Fruit fly (Drosophila melanogaster) whole organism, embryonic: ENCODE data around the gene Neurochondrin.

Experiments
- Blimp-1 ChIP-seq: fragments of 200-800 bp; sonication (Bioruptor generic); optimal IDR thresholded peaks from 3 replicates; lab custom pipeline; 2018; ENCODE audit warnings: missing biosample characterization, missing genetic modification characterization, mild to moderate bottlenecking, moderate library complexity, missing genetic modification reagents
- CG10431 ChIP-seq: fragments of 200-800 bp; sonication (Bioruptor generic); optimal IDR thresholded peaks from 3 replicates; lab custom pipeline; 2018; ENCODE audit warnings: missing biosample characterization, mild to moderate bottlenecking, missing genetic modification characterization
- CG10565 ChIP-seq: fragments of 200-800 bp; sonication (Bioruptor generic); optimal IDR thresholded peaks from 3 replicates; lab custom pipeline; 2016; ENCODE audit warnings: missing biosample characterization, mild to moderate bottlenecking, missing genetic modification characterization
- CG10979 ChIP-seq: fragments of 200-800 bp; sonication (Bioruptor generic); optimal IDR thresholded peaks from 2 replicates; lab custom pipeline; 2018; ENCODE audit warnings: missing biosample characterization, mild to moderate bottlenecking, missing genetic modification characterization, moderate library complexity
- CG11456 ChIP-seq: fragments of 200-800 bp; sonication (Bioruptor generic); IDR thresholded peaks from 3 replicates; pipeline ENCODE4 v1.3.6; 2022; ENCODE audit warnings: missing biosample characterization, missing genetic modification characterization
- CG12219 ChIP-seq: fragments of 200-800 bp; sonication (Bioruptor generic); optimal IDR thresholded peaks from 3 replicates; lab custom pipeline; 2018; ENCODE audit warnings: missing biosample characterization, mild to moderate bottlenecking, missing genetic modification characterization
- CG12299 ChIP-seq: fragments of 200-800 bp; sonication (Bioruptor generic); optimal IDR thresholded peaks from 2 replicates; lab custom pipeline; 2018; ENCODE audit warnings: missing biosample characterization, mild to moderate bottlenecking, missing genetic modification characterization
- CG13287 ChIP-seq: fragments of 200-800 bp; sonication (Bioruptor generic); IDR thresholded peaks from 2 replicates; pipeline ENCODE4 v1.3.6; 2022; ENCODE audit warnings: missing biosample characterization, missing genetic modification characterization; ENCODE audit not compliant: partially characterized antibody
- CG14710 ChIP-seq: fragments of 200-800 bp; sonication (Bioruptor generic); optimal IDR thresholded peaks from 3 replicates; lab custom pipeline; 2019; ENCODE audit warnings: missing biosample characterization, mild to moderate bottlenecking, missing genetic modification characterization, moderate library complexity
- CG1602 ChIP-seq: fragments of 200-800 bp; sonication (Bioruptor generic); optimal IDR thresholded peaks from 3 replicates; lab custom pipeline; 2016; ENCODE audit warnings: missing biosample characterization, missing genetic modification characterization
- CG16813 ChIP-seq: fragments of 200-800 bp; sonication (Bioruptor generic); IDR thresholded peaks from 3 replicates; pipeline ENCODE4 v1.3.6; 2022; ENCODE audit warnings: missing biosample characterization, missing genetic modification characterization; ENCODE audit not compliant: partially characterized antibody
- CG17802 ChIP-seq: fragments of 200-800 bp; sonication (Bioruptor generic); optimal IDR thresholded peaks from 2 replicates; lab custom pipeline; 2018; ENCODE audit warnings: missing biosample characterization, mild to moderate bottlenecking, missing genetic modification characterization, moderate library complexity
- CG2678 ChIP-seq: fragments of 200-800 bp; sonication (Bioruptor generic); optimal IDR thresholded peaks from 3 replicates; lab custom pipeline; 2019; ENCODE audit warnings: missing biosample characterization, mild to moderate bottlenecking, missing genetic modification characterization, moderate library complexity
- CG3163 ChIP-seq: fragments of 200-800 bp; sonication (Bioruptor generic); optimal IDR thresholded peaks from 3 replicates; lab custom pipeline; 2016; ENCODE audit warnings: missing biosample characterization, missing genetic modification characterization
- CG3847 ChIP-seq: fragments of 200-800 bp; sonication (Bioruptor generic); IDR thresholded peaks from 2 replicates; pipeline ENCODE4 v1.3.6; 2022; ENCODE audit warnings: missing biosample characterization, missing genetic modification characterization
- CG4404 ChIP-seq: fragments of 200-800 bp; sonication (Bioruptor generic); IDR thresholded peaks from 2 replicates; pipeline ENCODE4 v1.3.6; 2022; ENCODE audit warnings: missing biosample characterization, missing genetic modification characterization
- CG4730 ChIP-seq: fragments of 200-800 bp; sonication (Bioruptor generic); IDR thresholded peaks from 2 replicates; pipeline ENCODE4 v1.3.6; 2022; ENCODE audit warnings: missing biosample characterization, missing genetic modification characterization
- CG4854 ChIP-seq: fragments of 200-800 bp; sonication (Bioruptor generic); optimal IDR thresholded peaks from 2 replicates; lab custom pipeline; 2016; ENCODE audit warnings: missing biosample characterization, missing genetic modification characterization, inconsistent platforms
- CG5953 ChIP-seq: fragments of 200-800 bp; sonication (Bioruptor generic); IDR thresholded peaks from 2 replicates; pipeline ENCODE4 v1.3.6; 2022; ENCODE audit warnings: missing biosample characterization, missing genetic modification characterization
- CG7786 ChIP-seq: fragments of 200-800 bp; sonication (Bioruptor generic); optimal IDR thresholded peaks from 2 replicates; lab custom pipeline; 2016; ENCODE audit warnings: missing biosample characterization, missing genetic modification characterization
- CTCF ChIP-seq: fragments of 200-800 bp; sonication (Bioruptor generic); optimal IDR thresholded peaks from 2 replicates; lab custom pipeline; 2017; ENCODE audit warnings: missing biosample characterization, mild to moderate bottlenecking, missing genetic modification characterization, moderate library complexity
- Deaf1 ChIP-seq: fragments of 200-800 bp; optimal IDR thresholded peaks from 3 replicates; lab custom pipeline; 2019; ENCODE audit warnings: missing biosample characterization, mild to moderate bottlenecking, missing genetic modification characterization, moderate library complexity
- Eip74EF ChIP-seq, 2 experiments: fragments of 200-800 bp in 1 of 2; fragments of >200 bp in 1 of 2; sonication (Bioruptor generic) in 1 of 2; optimal IDR thresholded peaks; 2 replicates each; lab custom pipeline; 2017 to 2019; ENCODE audit warnings: missing biosample characterization in 2 of 2, missing genetic modification characterization in 2 of 2, mild to moderate bottlenecking in 1 of 2, moderate library complexity in 1 of 2
- Hr3 ChIP-seq: fragments of 200-800 bp; sonication (Bioruptor generic); optimal IDR thresholded peaks from 3 replicates; lab custom pipeline; 2016; ENCODE audit warnings: missing biosample characterization, missing genetic modification characterization
- Hr78 ChIP-seq, 2 experiments: fragments of 200-800 bp in 1 of 2; fragments of >200 bp in 1 of 2; sonication (Bioruptor generic) in 1 of 2; optimal IDR thresholded peaks; 2 replicates each; lab custom pipeline; 2017 to 2019; ENCODE audit warnings: missing biosample characterization in 2 of 2, missing genetic modification characterization in 2 of 2, mild to moderate bottlenecking in 1 of 2, moderate library complexity in 1 of 2
- Nf-YC ChIP-seq: fragments of 200-800 bp; optimal IDR thresholded peaks from 3 replicates; lab custom pipeline; 2019; ENCODE audit warnings: missing biosample characterization, mild to moderate bottlenecking, missing genetic modification characterization, moderate library complexity
- Rfx ChIP-seq: fragments of 200-800 bp; sonication (Bioruptor generic); IDR thresholded peaks from 2 replicates; pipeline ENCODE4 v1.3.6; 2022; ENCODE audit warnings: missing biosample characterization, missing genetic modification characterization
- Trl ChIP-seq, 3 experiments: fragments of >200 bp in 2 of 3; fragments of 200-800 bp in 1 of 3; sonication (Bioruptor generic) in 1 of 3; optimal IDR thresholded peaks; 2 replicates in 1 of 3; 3 replicates in 2 of 3; lab custom pipeline; 2016 to 2017; ENCODE audit warnings: missing biosample characterization in 1 of 3, missing genetic modification characterization in 1 of 3
- YL-1 ChIP-seq: fragments of 200-800 bp; sonication (Bioruptor generic); optimal IDR thresholded peaks from 3 replicates; lab custom pipeline; 2017; ENCODE audit warnings: missing biosample characterization, mild to moderate bottlenecking, missing genetic modification characterization
- ab ChIP-seq: fragments of 200-800 bp; sonication (Bioruptor generic); optimal IDR thresholded peaks from 2 replicates; lab custom pipeline; 2016; ENCODE audit warnings: missing biosample characterization, missing genetic modification characterization
- abd-A ChIP-seq: fragments of 200-800 bp; sonication (Bioruptor generic); optimal IDR thresholded peaks from 3 replicates; lab custom pipeline; 2019; ENCODE audit warnings: missing biosample characterization, mild to moderate bottlenecking, missing genetic modification characterization, moderate library complexity
- ash1 ChIP-seq: fragments of 200-800 bp; sonication (Bioruptor generic); optimal IDR thresholded peaks from 2 replicates; lab custom pipeline; 2018; ENCODE audit warnings: missing biosample characterization, mild to moderate bottlenecking, missing genetic modification characterization
- cad ChIP-seq: fragments of >200 bp; optimal IDR thresholded peaks from 2 replicates; lab custom pipeline; 2017; ENCODE audit warnings: missing biosample characterization, missing genetic modification characterization
- caup ChIP-seq: fragments of 200-800 bp; sonication (Bioruptor generic); optimal IDR thresholded peaks from 3 replicates; lab custom pipeline; 2017; ENCODE audit warnings: missing biosample characterization, mild to moderate bottlenecking, missing genetic modification characterization, moderate library complexity; ENCODE audit not compliant: severe bottlenecking
- cg ChIP-seq: fragments of 200-800 bp; sonication (Bioruptor generic); optimal IDR thresholded peaks from 3 replicates; lab custom pipeline; 2019; ENCODE audit warnings: missing biosample characterization, mild to moderate bottlenecking, missing genetic modification characterization, moderate library complexity
- chinmo ChIP-seq: fragments of 200-800 bp; sonication (Bioruptor generic); IDR thresholded peaks from 4 replicates; pipeline ENCODE4 v1.3.6; 2022; ENCODE audit warnings: missing biosample characterization, missing genetic modification characterization; ENCODE audit not compliant: partially characterized antibody
- ci ChIP-seq: fragments of 200-800 bp; sonication (Bioruptor generic); IDR thresholded peaks from 3 replicates; pipeline ENCODE4 v1.3.6; 2022; ENCODE audit warnings: missing biosample characterization, missing genetic modification characterization
- dimm ChIP-seq: fragments of 200-800 bp; sonication (Bioruptor generic); IDR thresholded peaks from 2 replicates; pipeline ENCODE4 v1.3.6; 2022; ENCODE audit warnings: missing biosample characterization, missing genetic modification characterization
- hbn ChIP-seq: fragments of 200-800 bp; sonication (Bioruptor generic); IDR thresholded peaks from 2 replicates; pipeline ENCODE4 v1.3.6; 2022; ENCODE audit warnings: missing biosample characterization, missing genetic modification characterization; ENCODE audit not compliant: partially characterized antibody
- her ChIP-seq: fragments of 200-800 bp; sonication (Bioruptor generic); optimal IDR thresholded peaks from 2 replicates; lab custom pipeline; 2016; ENCODE audit warnings: missing biosample characterization, missing genetic modification characterization
- ken ChIP-seq: fragments of 200-800 bp; sonication (Bioruptor generic); IDR thresholded peaks from 3 replicates; pipeline ENCODE4 v1.3.6; 2022; ENCODE audit warnings: missing biosample characterization, missing genetic modification characterization
- lmd ChIP-seq: fragments of 200-800 bp; sonication (Bioruptor generic); IDR thresholded peaks from 2 replicates; pipeline ENCODE4 v1.3.6; 2022; ENCODE audit warnings: missing biosample characterization, missing genetic modification characterization
- luna ChIP-seq: fragments of 200-800 bp; sonication (Bioruptor generic); optimal IDR thresholded peaks from 2 replicates; lab custom pipeline; 2016; ENCODE audit warnings: missing biosample characterization, missing genetic modification characterization
- maf-S ChIP-seq: fragments of 200-800 bp; sonication (Bioruptor generic); optimal IDR thresholded peaks from 2 replicates; lab custom pipeline; 2016; ENCODE audit warnings: missing biosample characterization, missing genetic modification characterization
- odd ChIP-seq: fragments of 200-800 bp; sonication (Bioruptor generic); optimal IDR thresholded peaks from 2 replicates; lab custom pipeline; 2017; ENCODE audit warnings: missing biosample characterization, mild to moderate bottlenecking, missing genetic modification characterization
- tap ChIP-seq: fragments of 200-800 bp; optimal IDR thresholded peaks from 3 replicates; lab custom pipeline; 2019; ENCODE audit warnings: missing biosample characterization, mild to moderate bottlenecking, missing genetic modification characterization, moderate library complexity
- tna ChIP-seq: fragments of 200-800 bp; sonication (Bioruptor generic); IDR thresholded peaks from 2 replicates; pipeline ENCODE4 v1.3.6; 2022; ENCODE audit warnings: missing biosample characterization, missing genetic modification characterization; ENCODE audit not compliant: partially characterized antibody
- wor ChIP-seq: fragments of 200-800 bp; sonication (Bioruptor generic); IDR thresholded peaks from 2 replicates; pipeline ENCODE4 v1.3.6; 2022; ENCODE audit warnings: missing biosample characterization, missing genetic modification characterization

Neurochondrin gene

dm6 chr3R:6467646-6468350, 439 bp upstream of the Neurochondrin start (continued):
- TF ChIP-seq Hr3 (GFP tag; lab: Kevin White, UChicago) (peak; percentile 62), Rfx (no peak), CG11456 (GFP tag; lab: Robert Waterston, UW) (no peak), caup (GFP tag; lab: Kevin White, UChicago) (no peak), ken (GFP tag; lab: Robert Waterston, UW) (no peak), CG7786 (peak; percentile 11), YL-1 (no peak), dimm (GFP tag; lab: Robert Waterston, UW) (peak; percentile 9; the same call in 1 of the 2 replicates), CG10431 (GFP tag; lab: Kevin White, UChicago) (peak; percentile 36), CG4404 (GFP tag; lab: Robert Waterston, UW) (no peak), tap (tag; lab: Kevin White, UChicago) (no peak), ash1 (GFP tag; lab: Kevin White, UChicago) (no peak), cg (GFP tag; lab: Kevin White, UChicago) (no peak), ci (GFP tag; lab: Robert Waterston, UW) (peak; percentile 54; the same call in 1 of the 3 replicates), maf-S (no peak), lmd (GFP tag; lab: Robert Waterston, UW) (peak; percentile 35), hbn (GFP tag; lab: Robert Waterston, UW) (no peak), CG4854 (GFP tag; lab: Kevin White, UChicago) (no peak), CG16813 (GFP tag; lab: Robert Waterston, UW) (no peak), CG10979 (tag; lab: Kevin White, UChicago) (peak; percentile 23), ab (GFP tag; lab: Kevin White, UChicago) (no peak)

dm6 chr3R:6474430-6474829, 6.2 kb downstream of the Neurochondrin start:
- TF ChIP-seq CG3847 (GFP tag; lab: Robert Waterston, UW) (no peak), CG10565 (no peak), Deaf1 (tag; lab: Kevin White, UChicago) (peak; percentile 42), CG3163 (peak; percentile 76), tna (GFP tag; lab: Robert Waterston, UW) (no peak), abd-A (tag; lab: Kevin White, UChicago) (peak; percentile 34), CG5953 (GFP tag; lab: Robert Waterston, UW) (no peak), her (GFP tag; lab: Kevin White, UChicago) (no peak), CG4730 (GFP tag; lab: Robert Waterston, UW) (no peak), cad (GFP tag; lab: Kevin White, UChicago) (peak; percentile 62), Trl (optimal IDR thresholded peaks at IDR 0.05; lab: Kevin White, UChicago) (peak; percentile 57 to 63), Trl (GFP tag; optimal IDR thresholded peaks at IDR 0.05; lab: Kevin White, UChicago) (no peak), odd (GFP tag; lab: Kevin White, UChicago) (no peak), Blimp-1 (peak; percentile 55), CG13287 (GFP tag; lab: Robert Waterston, UW) (peak; percentile 15; the same call in 1 of the 2 replicates), CTCF (peak; percentile 62), Hr78 (GFP tag; optimal IDR thresholded peaks at IDR 0.05; lab: Kevin White, UChicago) (peak in 1 of 2 experiments; percentile 74), CG1602 (GFP tag; lab: Kevin White, UChicago) (no peak), Nf-YC (tag; lab: Kevin White, UChicago) (no peak), CG12299 (tag; lab: Kevin White, UChicago) (no peak), CG2678 (tag; lab: Kevin White, UChicago) (no peak), Hr3 (GFP tag; lab: Kevin White, UChicago) (no peak), CG14710 (no peak), luna (no peak), Eip74EF (GFP tag; optimal IDR thresholded peaks at IDR 0.05; lab: Kevin White, UChicago) (peak in 1 of 2 experiments; percentile 85), chinmo (GFP tag; lab: Robert Waterston, UW) (peak; percentile 38; the same call in 2 of the 4 replicates), ken (GFP tag; lab: Robert Waterston, UW) (no peak), CG17802 (tag; lab: Kevin White, UChicago) (no peak), wor (no peak), CG12219 (GFP tag; lab: Kevin White, UChicago) (no peak)
- TF ChIP-seq, all 482 proteins: peak for 11
